Worm (Caenorhabditis elegans) whole organism, L3 larva: Measurements from ENCODE around the gene R05G6.10.

ENCODE experiments used
- R02D3.7 ChIP-seq: fragments of 150-350 bp; optimal IDR thresholded peaks from 2 replicates; lab custom pipeline; 2014; ENCODE audit warnings: missing biosample characterization, missing genetic modification characterization
- ZK546.5 ChIP-seq: sonication (generic microtip); optimal IDR thresholded peaks from 2 replicates; lab custom pipeline; 2017; ENCODE audit warnings: missing biosample characterization, missing genetic modification characterization
- aly-2 ChIP-seq: fragments of 150-350 bp; optimal IDR thresholded peaks from 2 replicates; lab custom pipeline; 2014; ENCODE audit warnings: missing biosample characterization, missing genetic modification characterization
- ama-1 ChIP-seq: fragments of 150-350 bp; optimal IDR thresholded peaks from 2 replicates; lab custom pipeline; 2018
- ceh-28 ChIP-seq: fragments of 150-350 bp; optimal IDR thresholded peaks from 2 replicates; lab custom pipeline; 2014; ENCODE audit warnings: missing biosample characterization, missing genetic modification reagents, missing genetic modification characterization
- ceh-82 ChIP-seq: fragments of 150-350 bp; optimal IDR thresholded peaks from 2 replicates; lab custom pipeline; 2014; ENCODE audit warnings: missing biosample characterization, missing genetic modification characterization
- ceh-9 ChIP-seq: sonication (generic microtip); optimal IDR thresholded peaks from 2 replicates; lab custom pipeline; 2018; ENCODE audit warnings: missing biosample characterization, missing genetic modification characterization
- daf-12 ChIP-seq: fragments of 150-350 bp; optimal IDR thresholded peaks from 2 replicates; lab custom pipeline; 2014; ENCODE audit warnings: missing biosample characterization, missing genetic modification reagents, missing genetic modification characterization
- egl-27 ChIP-seq: sonication (generic microtip); optimal IDR thresholded peaks from 4 replicates; lab custom pipeline; 2017; ENCODE audit warnings: missing biosample characterization, missing genetic modification reagents, missing genetic modification characterization
- egl-5 ChIP-seq: fragments of 150-350 bp; optimal IDR thresholded peaks from 2 replicates; lab custom pipeline; 2017; ENCODE audit warnings: missing biosample characterization, missing genetic modification reagents, missing genetic modification characterization, inconsistent platforms
- elt-1 ChIP-seq: fragments of 150-350 bp; optimal IDR thresholded peaks from 2 replicates; lab custom pipeline; 2014; ENCODE audit warnings: missing biosample characterization, missing genetic modification characterization
- elt-2 ChIP-seq: sonication (generic microtip); optimal IDR thresholded peaks from 2 replicates; lab custom pipeline; 2016; ENCODE audit warnings: missing genetic modification reagents, mild to moderate bottlenecking, missing genetic modification characterization, missing compliant biosample characterization
- elt-3 ChIP-seq, 3 experiments: fragments of 150-350 bp in 1 of 3; sonication (generic microtip) in 2 of 3; optimal IDR thresholded peaks; 2 replicates in 2 of 3; 4 replicates in 1 of 3; lab custom pipeline; 2014 to 2017; ENCODE audit warnings: missing biosample characterization in 3 of 3, missing genetic modification characterization in 3 of 3
- fkh-10 ChIP-seq: sonication (generic microtip); optimal IDR thresholded peaks from 2 replicates; lab custom pipeline; 2017; ENCODE audit warnings: missing biosample characterization, missing genetic modification reagents, missing genetic modification characterization
- fkh-2 ChIP-seq: fragments of 150-350 bp; optimal IDR thresholded peaks from 2 replicates; lab custom pipeline; 2014; ENCODE audit warnings: missing biosample characterization, missing genetic modification reagents, missing genetic modification characterization
- fos-1 ChIP-seq: fragments of 150-350 bp; optimal IDR thresholded peaks from 2 replicates; lab custom pipeline; 2014; ENCODE audit warnings: missing biosample characterization, missing genetic modification characterization
- hmg-11 ChIP-seq: sonication (generic microtip); optimal IDR thresholded peaks from 2 replicates; lab custom pipeline; 2016; ENCODE audit warnings: missing genetic modification characterization, missing compliant biosample characterization
- jun-1 ChIP-seq: fragments of 150-350 bp; optimal IDR thresholded peaks from 2 replicates; lab custom pipeline; 2014; ENCODE audit warnings: missing biosample characterization, missing genetic modification reagents, missing genetic modification characterization
- lin-15B ChIP-seq: fragments of 150-350 bp; optimal IDR thresholded peaks from 2 replicates; lab custom pipeline; 2014; ENCODE audit warnings: missing biosample characterization, missing genetic modification characterization
- lin-39 ChIP-seq: fragments of 150-350 bp; optimal IDR thresholded peaks from 2 replicates; lab custom pipeline; 2018; ENCODE audit warnings: missing biosample characterization, missing genetic modification reagents, missing genetic modification characterization
- lsy-12 ChIP-seq: sonication (generic microtip); optimal IDR thresholded peaks from 2 replicates; lab custom pipeline; 2016; ENCODE audit warnings: mild to moderate bottlenecking, missing genetic modification characterization, missing compliant biosample characterization
- mdl-1 ChIP-seq: fragments of 150-350 bp; optimal IDR thresholded peaks from 2 replicates; lab custom pipeline; 2014; ENCODE audit warnings: missing biosample characterization, missing genetic modification characterization
- mml-1 ChIP-seq: fragments of 150-350 bp; sonication (generic microtip); optimal IDR thresholded peaks from 3 replicates; lab custom pipeline; 2014; ENCODE audit warnings: missing biosample characterization, missing genetic modification characterization
- nfya-1 ChIP-seq: sonication (generic microtip); optimal IDR thresholded peaks from 2 replicates; lab custom pipeline; 2017; ENCODE audit warnings: missing genetic modification characterization, mild to moderate bottlenecking, missing compliant biosample characterization, antibody characterized with exemption, moderate library complexity; ENCODE audit not compliant: insufficient read depth
- nhr-11 ChIP-seq: fragments of 150-350 bp; optimal IDR thresholded peaks from 2 replicates; lab custom pipeline; 2014; ENCODE audit warnings: missing biosample characterization, missing genetic modification characterization
- nhr-12 ChIP-seq: fragments of 150-350 bp; optimal IDR thresholded peaks from 2 replicates; lab custom pipeline; 2014; ENCODE audit warnings: missing biosample characterization, missing genetic modification characterization
- nhr-23 ChIP-seq: fragments of 150-350 bp; optimal IDR thresholded peaks from 2 replicates; lab custom pipeline; 2014; ENCODE audit warnings: missing biosample characterization, missing genetic modification reagents, missing genetic modification characterization
- nhr-237 ChIP-seq: fragments of 150-350 bp; optimal IDR thresholded peaks from 2 replicates; lab custom pipeline; 2014; ENCODE audit warnings: missing biosample characterization, missing genetic modification characterization
- nhr-28 ChIP-seq: fragments of 150-350 bp; optimal IDR thresholded peaks from 2 replicates; lab custom pipeline; 2014; ENCODE audit warnings: missing biosample characterization, missing genetic modification characterization
- nhr-43 ChIP-seq: sonication (generic microtip); optimal IDR thresholded peaks from 2 replicates; lab custom pipeline; 2016; ENCODE audit warnings: mild to moderate bottlenecking, missing genetic modification characterization, missing compliant biosample characterization; ENCODE audit not compliant: poor library complexity, severe bottlenecking
- nhr-67 ChIP-seq: fragments of 150-350 bp; optimal IDR thresholded peaks from 2 replicates; lab custom pipeline; 2014; ENCODE audit warnings: missing biosample characterization, missing genetic modification characterization
- nhr-76 ChIP-seq: fragments of 150-350 bp; sonication (generic microtip); optimal IDR thresholded peaks from 5 replicates; lab custom pipeline; 2014; ENCODE audit warnings: missing biosample characterization, missing genetic modification characterization
- pha-4 ChIP-seq: fragments of 150-350 bp; optimal IDR thresholded peaks from 2 replicates; lab custom pipeline; 2014; ENCODE audit warnings: missing biosample characterization, missing genetic modification reagents, missing genetic modification characterization
- pqm-1 ChIP-seq: fragments of 150-350 bp; optimal IDR thresholded peaks from 2 replicates; lab custom pipeline; 2017; ENCODE audit warnings: missing biosample characterization, missing genetic modification characterization, inconsistent platforms
- skn-1 ChIP-seq: fragments of 150-350 bp; optimal IDR thresholded peaks from 2 replicates; lab custom pipeline; 2014; ENCODE audit warnings: missing biosample characterization, missing genetic modification characterization
- snpc-4 ChIP-seq: fragments of 150-350 bp; optimal IDR thresholded peaks from 2 replicates; lab custom pipeline; 2014; ENCODE audit warnings: missing biosample characterization, missing genetic modification characterization
- tbx-2 ChIP-seq: sonication (generic microtip); optimal IDR thresholded peaks from 2 replicates; lab custom pipeline; 2016; ENCODE audit warnings: mild to moderate bottlenecking, missing genetic modification characterization, missing compliant biosample characterization
- unc-39 ChIP-seq: sonication (generic microtip); optimal IDR thresholded peaks from 4 replicates; lab custom pipeline; 2017; ENCODE audit warnings: missing biosample characterization, missing genetic modification characterization
- unc-62 ChIP-seq: fragments of 150-350 bp; sonication (generic microtip); optimal IDR thresholded peaks from 4 replicates; lab custom pipeline; 2014; ENCODE audit warnings: missing biosample characterization, missing genetic modification reagents, missing genetic modification characterization
- ztf-11 ChIP-seq: fragments of 150-350 bp; optimal IDR thresholded peaks from 2 replicates; lab custom pipeline; 2014; ENCODE audit warnings: missing biosample characterization, missing genetic modification characterization
- ztf-4 ChIP-seq: fragments of 150-350 bp; optimal IDR thresholded peaks from 2 replicates; lab custom pipeline; 2014; ENCODE audit warnings: missing biosample characterization, missing genetic modification characterization

R05G6.10 gene

DNA sequence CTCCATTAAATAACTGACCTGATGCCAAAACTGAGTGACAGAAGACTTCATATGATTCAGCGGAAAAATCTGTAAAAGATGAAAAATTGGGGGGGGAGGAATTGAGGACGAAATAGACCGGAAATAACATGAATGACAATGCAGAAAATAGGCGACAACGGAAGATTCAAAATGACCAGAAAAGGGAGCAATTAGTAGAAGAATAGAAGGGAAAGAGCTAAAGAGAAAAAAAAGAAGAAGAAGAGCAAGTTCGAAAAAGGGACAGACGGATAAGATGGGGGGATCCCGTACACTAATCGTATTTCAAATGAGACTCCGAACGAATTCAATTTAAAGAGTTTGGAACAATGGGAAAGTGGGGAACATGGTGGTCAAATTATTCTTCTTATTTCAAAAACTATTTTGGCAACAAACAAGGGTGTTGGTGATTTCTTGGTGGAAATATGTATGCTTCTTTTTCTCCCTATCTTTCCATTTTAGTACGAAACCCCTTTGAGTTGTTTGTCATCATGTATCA lies at the start of gene R05G6.10:
R05G6.10 (minus strand) TSS at position 51 of the 517 bp plus-strand sequence.
- no peak for TF ChIP-seq mml-1 (tag; lab: Kevin White, UChicago)
- TF ChIP-seq nhr-237 (tag; lab: Kevin White, UChicago): no peak
- no peak for TF ChIP-seq lin-39 (tag; lab: Kevin White, UChicago)
- no peak for TF ChIP-seq elt-2 (tag; lab: Kevin White, UChicago)

DNA sequence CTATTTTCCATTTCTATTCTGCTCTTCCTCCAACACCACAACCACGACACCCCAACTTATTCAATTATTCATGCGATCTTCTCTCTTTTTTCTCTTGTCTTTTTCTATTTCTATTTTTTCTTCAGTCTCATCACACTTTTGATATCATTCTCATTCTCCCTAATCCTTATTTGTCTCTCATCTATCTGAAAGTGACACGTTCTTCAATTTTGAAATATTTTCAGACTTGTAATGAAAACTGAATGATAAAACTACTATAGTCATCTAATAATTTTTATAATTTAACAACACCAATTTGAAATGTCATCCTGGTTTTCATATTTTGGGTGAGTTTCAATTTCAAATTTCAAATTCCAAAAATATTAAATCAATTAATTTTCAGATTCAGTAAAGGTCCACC lies 46.3 kb upstream of the R05G6.10 start, which contains the start of gene cla-1:
cla-1 (plus strand) TSS at position 301 of the 400 bp plus-strand sequence.
- TF ChIP-seq egl-5 (tag; lab: Kevin White, UChicago): no peak
- no peak for TF ChIP-seq mdl-1 (tag; lab: Kevin White, UChicago)
- no peak for TF ChIP-seq elt-3 (tag; optimal IDR thresholded peaks at IDR 0.05; lab: Kevin White, UChicago)
- TF ChIP-seq lin-39 (tag; lab: Kevin White, UChicago): no peak
- no peak for TF ChIP-seq ztf-11 (tag; lab: Kevin White, UChicago)
- TF ChIP-seq unc-39 (tag; lab: Kevin White, UChicago): no peak

DNA sequence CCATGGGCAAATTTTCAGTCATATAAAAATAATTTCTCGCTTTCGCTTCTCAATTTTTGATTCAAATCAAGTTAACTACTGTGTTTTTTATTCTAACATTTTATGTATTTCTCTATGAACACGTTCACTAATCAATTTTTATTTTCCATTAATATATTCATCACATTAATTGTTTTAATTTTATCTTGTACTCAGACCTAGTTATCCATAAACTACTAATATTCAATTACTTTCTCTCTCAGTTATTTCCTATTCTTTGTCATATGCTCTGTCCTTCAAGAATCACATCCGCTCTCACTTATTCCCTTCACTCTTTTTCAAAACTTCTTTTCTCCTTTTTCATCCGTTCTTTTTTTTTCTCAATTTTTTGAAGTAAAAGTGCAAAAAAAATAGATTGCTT lies 44.6 kb upstream of the R05G6.10 start:
- no peak for TF ChIP-seq nhr-23 (tag; lab: Kevin White, UChicago)
- peak; percentile 42 for TF ChIP-seq fkh-10 (GFP tag; lab: Kevin White, UChicago)
- TF ChIP-seq, all 47 proteins: peak for 1

DNA sequence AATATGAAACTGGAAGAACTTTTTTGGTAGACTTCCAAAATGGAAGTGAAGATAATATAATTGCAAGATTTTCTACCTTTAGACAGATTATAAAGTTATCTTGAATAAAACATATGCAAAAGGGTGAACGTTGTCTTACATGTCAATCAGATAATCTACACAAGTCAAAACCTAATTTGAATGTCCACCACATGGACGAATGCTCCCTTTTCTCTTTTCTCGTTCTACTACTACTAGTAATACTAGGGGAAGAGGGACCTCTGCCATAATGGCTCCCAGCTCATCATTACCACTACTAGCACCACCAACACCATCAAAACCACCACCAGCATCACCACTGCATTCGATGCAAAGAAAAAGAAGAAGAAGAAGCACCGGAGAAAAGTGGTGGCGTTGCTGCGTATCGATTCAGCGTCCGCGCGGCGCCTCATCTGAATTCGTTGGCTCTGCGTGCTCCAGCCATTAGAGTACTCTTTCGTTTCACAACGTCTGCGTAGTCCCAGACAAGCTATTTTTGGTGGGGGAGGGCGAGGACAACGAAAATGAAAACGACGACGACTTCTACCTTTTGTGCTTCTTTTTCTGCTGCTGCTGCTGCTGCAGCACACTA lies 43.0 kb upstream of the R05G6.10 start:
- TF ChIP-seq lin-39 (tag; lab: Kevin White, UChicago) (peak; percentile 84), nhr-12 (tag; lab: Kevin White, UChicago) (no peak), nhr-237 (tag; lab: Kevin White, UChicago) (no peak), hmg-11 (peak; percentile 42), elt-2 (tag; lab: Kevin White, UChicago) (no peak), snpc-4 (tag; lab: Kevin White, UChicago) (peak; percentile 11), ztf-11 (tag; lab: Kevin White, UChicago) (no peak), nfya-1 (peak; percentile 51), egl-5 (tag; lab: Kevin White, UChicago) (no peak)

DNA sequence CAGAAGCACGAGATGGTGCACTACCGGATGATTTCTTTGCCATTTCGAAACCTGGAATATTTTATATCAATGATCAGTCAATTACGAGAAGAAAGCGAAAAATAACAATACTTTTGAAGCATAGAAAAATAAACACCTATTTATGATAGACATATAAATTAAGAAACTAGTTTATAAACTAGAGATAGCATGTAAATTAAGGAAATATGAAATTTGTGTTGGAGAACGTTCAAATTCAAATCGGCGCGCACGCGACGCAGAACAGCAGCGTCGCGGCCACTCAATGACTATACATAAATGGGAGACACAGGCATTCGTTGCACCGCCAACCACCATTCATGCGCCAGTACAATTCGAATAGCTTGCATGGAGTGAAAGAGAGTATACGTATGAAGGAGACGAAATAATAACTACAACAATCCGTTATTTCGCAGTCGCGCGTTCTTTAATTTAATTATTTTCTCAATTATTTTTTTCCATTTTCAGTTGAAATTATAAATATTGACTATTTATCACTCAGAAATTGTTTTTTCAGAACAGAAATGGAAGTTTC lies 37.8 kb upstream of the R05G6.10 start, which contains the start of the genes cec-5 and nol-10:
cec-5 (minus strand) TSS at position 51 of the 553 bp plus-strand sequence.
nol-10 (plus strand) TSS at position 536 of the 553 bp plus-strand sequence.
- no peak for TF ChIP-seq unc-62 (GFP tag; lab: Kevin White, UChicago)
- TF ChIP-seq nhr-23 (tag; lab: Kevin White, UChicago): peak; percentile 74
- peak; percentile 85 for TF ChIP-seq hmg-11
- no peak for TF ChIP-seq mml-1 (tag; lab: Kevin White, UChicago)
- no peak for TF ChIP-seq elt-3 (tag; optimal IDR thresholded peaks at IDR 0.05; lab: Kevin White, UChicago)
- TF ChIP-seq ceh-82 (tag; lab: Kevin White, UChicago): no peak
- peak; percentile 27 for TF ChIP-seq lsy-12
- TF ChIP-seq fkh-10 (GFP tag; lab: Kevin White, UChicago): no peak
- peak; percentile 83 for TF ChIP-seq egl-5 (tag; lab: Kevin White, UChicago)
- peak; percentile 88 for TF ChIP-seq pha-4 (tag; lab: Kevin White, UChicago)
- no peak for TF ChIP-seq fos-1
- TF ChIP-seq ceh-28 (tag; lab: Kevin White, UChicago): peak; percentile 43
- no peak for TF ChIP-seq ama-1
- TF ChIP-seq pqm-1: peak; percentile 27
- no peak for TF ChIP-seq nhr-12 (tag; lab: Kevin White, UChicago)
- no peak for TF ChIP-seq ztf-11 (tag; lab: Kevin White, UChicago)
- TF ChIP-seq nhr-43 (tag; lab: Kevin White, UChicago): no peak
- TF ChIP-seq jun-1 (tag; lab: Kevin White, UChicago): peak; percentile 51
- no peak for TF ChIP-seq nhr-28 (tag; lab: Kevin White, UChicago)
- peak; percentile 61 for TF ChIP-seq elt-2 (tag; lab: Kevin White, UChicago)
- peak; percentile 66 for TF ChIP-seq snpc-4 (tag; lab: Kevin White, UChicago)
- TF ChIP-seq ZK546.5 (tag; lab: Kevin White, UChicago): no peak
- TF ChIP-seq nhr-76 (tag; lab: Kevin White, UChicago): no peak
- TF ChIP-seq nhr-11 (tag; lab: Kevin White, UChicago): no peak
- peak; percentile 13 for TF ChIP-seq R02D3.7 (tag; lab: Kevin White, UChicago)
- TF ChIP-seq skn-1: no peak
- no peak for TF ChIP-seq aly-2 (tag; lab: Kevin White, UChicago)
- TF ChIP-seq daf-12 (tag; lab: Kevin White, UChicago): no peak
- no peak for TF ChIP-seq tbx-2
- no peak for TF ChIP-seq ztf-4 (tag; lab: Kevin White, UChicago)
- TF ChIP-seq elt-1: no peak
- no peak for TF ChIP-seq nhr-67 (tag; lab: Kevin White, UChicago)
- peak; percentile 93 for TF ChIP-seq lin-15B (tag; lab: Kevin White, UChicago)
- TF ChIP-seq egl-27 (tag; lab: Kevin White, UChicago): peak; percentile 19
- no peak for TF ChIP-seq ceh-9 (tag; lab: Kevin White, UChicago)
- TF ChIP-seq nhr-237 (tag; lab: Kevin White, UChicago): no peak
- no peak for TF ChIP-seq fkh-2 (tag; lab: Kevin White, UChicago)
- no peak for TF ChIP-seq unc-39 (tag; lab: Kevin White, UChicago)
